Worm (Caenorhabditis elegans) whole organism, late embryonic: ENCODE measurements around the gene noca-1.
A peak's percentile ranks its signal among the peaks of the same experiment; 100 is the strongest.

Source experiments
- C08G9.2 ChIP-seq: sonication (generic microtip); optimal IDR thresholded peaks from 2 replicates; lab custom pipeline; 2016; ENCODE audit warnings: mild to moderate bottlenecking, missing genetic modification characterization, moderate library complexity, missing compliant biosample characterization
- Y22D7AL.16 ChIP-seq: sonication (generic microtip); optimal IDR thresholded peaks from 2 replicates; lab custom pipeline; 2016; ENCODE audit warnings: missing genetic modification characterization, missing compliant biosample characterization
- ceh-19 ChIP-seq: fragments of 200-800 bp; sonication (Bioruptor generic); optimal IDR thresholded peaks from 2 replicates; lab custom pipeline; 2018; ENCODE audit warnings: mild to moderate bottlenecking, missing genetic modification characterization, missing compliant biosample characterization
- ceh-2 ChIP-seq: sonication (generic microtip); optimal IDR thresholded peaks from 2 replicates; lab custom pipeline; 2016; ENCODE audit warnings: missing genotype, missing genetic modification characterization, missing compliant biosample characterization
- ceh-22 ChIP-seq: sonication (generic microtip); optimal IDR thresholded peaks from 2 replicates; lab custom pipeline; 2017; ENCODE audit warnings: missing biosample characterization, missing genetic modification characterization
- ceh-30 ChIP-seq: fragments of 150-350 bp; optimal IDR thresholded peaks from 2 replicates; lab custom pipeline; 2014; ENCODE audit warnings: missing biosample characterization, missing genetic modification characterization
- ceh-31 ChIP-seq: sonication (generic microtip); optimal IDR thresholded peaks from 2 replicates; lab custom pipeline; 2016; ENCODE audit warnings: missing genetic modification characterization, missing compliant biosample characterization
- ceh-45 ChIP-seq: fragments of 200-800 bp; sonication (Bioruptor generic); IDR thresholded peaks from 2 replicates; pipeline ENCODE4 v1.3.6; 2022; ENCODE audit warnings: missing genetic modification reagents, missing genetic modification characterization, missing compliant biosample characterization
- ceh-6 ChIP-seq: fragments of 200-800 bp; sonication (Bioruptor generic); optimal IDR thresholded peaks from 2 replicates; lab custom pipeline; 2018; ENCODE audit warnings: mild to moderate bottlenecking, missing genetic modification characterization, missing compliant biosample characterization
- ceh-9 ChIP-seq: sonication (generic microtip); optimal IDR thresholded peaks from 2 replicates; lab custom pipeline; 2016; ENCODE audit warnings: mild to moderate bottlenecking, missing genetic modification characterization, inconsistent platforms, missing compliant biosample characterization
- che-1 ChIP-seq: sonication (generic microtip); optimal IDR thresholded peaks from 2 replicates; lab custom pipeline; 2016; ENCODE audit warnings: mild to moderate bottlenecking, missing genetic modification characterization, missing compliant biosample characterization
- dmd-4 ChIP-seq: sonication (generic microtip); optimal IDR thresholded peaks from 2 replicates; lab custom pipeline; 2016; ENCODE audit warnings: borderline replicate concordance, missing genetic modification characterization, missing compliant biosample characterization
- dve-1 ChIP-seq: sonication (generic microtip); optimal IDR thresholded peaks from 2 replicates; lab custom pipeline; 2017; ENCODE audit warnings: antibody characterized with exemption, mild to moderate bottlenecking, missing genetic modification characterization, missing compliant biosample characterization
- elt-2 ChIP-seq: sonication (generic microtip); optimal IDR thresholded peaks from 2 replicates; lab custom pipeline; 2016; ENCODE audit warnings: missing genetic modification reagents, missing genetic modification characterization, missing compliant biosample characterization
- eyg-1 ChIP-seq: sonication (generic microtip); optimal IDR thresholded peaks from 2 replicates; lab custom pipeline; 2016; ENCODE audit warnings: missing genotype, missing genetic modification characterization, missing compliant biosample characterization
- fkh-10 ChIP-seq: fragments of 150-350 bp; optimal IDR thresholded peaks from 2 replicates; lab custom pipeline; 2014; ENCODE audit warnings: missing biosample characterization, missing genetic modification reagents, missing genetic modification characterization
- hlh-15 ChIP-seq: sonication (generic microtip); optimal IDR thresholded peaks from 2 replicates; lab custom pipeline; 2016; ENCODE audit warnings: missing genetic modification characterization, missing compliant biosample characterization
- hlh-6 ChIP-seq: sonication (generic microtip); optimal IDR thresholded peaks from 2 replicates; lab custom pipeline; 2016; ENCODE audit warnings: missing genotype, missing genetic modification characterization, missing compliant biosample characterization
- lim-6 ChIP-seq: sonication (generic microtip); optimal IDR thresholded peaks from 2 replicates; lab custom pipeline; 2016; ENCODE audit warnings: missing genetic modification characterization, missing compliant biosample characterization
- lin-11 ChIP-seq: fragments of 200-800 bp; sonication (Bioruptor generic); optimal IDR thresholded peaks from 2 replicates; lab custom pipeline; 2018; ENCODE audit warnings: mild to moderate bottlenecking, missing genetic modification characterization, missing compliant biosample characterization
- madf-2 ChIP-seq: sonication (generic microtip); optimal IDR thresholded peaks from 2 replicates; lab custom pipeline; 2017; ENCODE audit warnings: missing genetic modification characterization, missing compliant biosample characterization
- mec-3 ChIP-seq: sonication (generic microtip); optimal IDR thresholded peaks from 2 replicates; lab custom pipeline; 2016; ENCODE audit warnings: borderline replicate concordance, missing genetic modification characterization, missing compliant biosample characterization
- pag-3 ChIP-seq: sonication (generic microtip); optimal IDR thresholded peaks from 2 replicates; lab custom pipeline; 2016; ENCODE audit warnings: missing compliant biosample characterization, missing genetic modification characterization, borderline replicate concordance
- pax-1 ChIP-seq: fragments of 150-350 bp; optimal IDR thresholded peaks from 2 replicates; lab custom pipeline; 2014; ENCODE audit warnings: missing biosample characterization, missing genetic modification characterization
- ref-2 ChIP-seq: sonication (generic microtip); optimal IDR thresholded peaks from 2 replicates; lab custom pipeline; 2016; ENCODE audit warnings: missing genetic modification characterization, missing compliant biosample characterization
- tbx-7 ChIP-seq: sonication (generic microtip); optimal IDR thresholded peaks from 2 replicates; lab custom pipeline; 2016; ENCODE audit warnings: missing genotype, missing genetic modification characterization, missing compliant biosample characterization
- unc-3 ChIP-seq, 2 experiments: fragments of 200-800 bp in 1 of 2; sonication (Bioruptor generic) in 1 of 2; sonication (generic microtip) in 1 of 2; conservative IDR thresholded peaks in 1 of 2; optimal IDR thresholded peaks in 1 of 2; 2 replicates each; pipeline versions ENCODE4 v1.3.6 to Lab custom; 2016 to 2022; ENCODE audit warnings: missing compliant biosample characterization in 2 of 2, missing genetic modification characterization in 2 of 2, missing genetic modification reagents in 1 of 2
- unc-42 ChIP-seq: sonication (generic microtip); optimal IDR thresholded peaks from 2 replicates; lab custom pipeline; 2016; ENCODE audit warnings: missing genotype, missing genetic modification characterization, missing compliant biosample characterization
- unc-55 ChIP-seq: sonication (generic microtip); optimal IDR thresholded peaks from 2 replicates; lab custom pipeline; 2017; ENCODE audit warnings: missing biosample characterization, missing genetic modification reagents, missing genetic modification characterization
- unc-86 ChIP-seq: sonication (generic microtip); optimal IDR thresholded peaks from 2 replicates; lab custom pipeline; 2016; ENCODE audit warnings: missing genetic modification characterization, missing compliant biosample characterization
- ztf-16 ChIP-seq: sonication (generic microtip); optimal IDR thresholded peaks from 2 replicates; lab custom pipeline; 2017; ENCODE audit warnings: missing genetic modification characterization, missing compliant biosample characterization

The noca-1 gene

DNA sequence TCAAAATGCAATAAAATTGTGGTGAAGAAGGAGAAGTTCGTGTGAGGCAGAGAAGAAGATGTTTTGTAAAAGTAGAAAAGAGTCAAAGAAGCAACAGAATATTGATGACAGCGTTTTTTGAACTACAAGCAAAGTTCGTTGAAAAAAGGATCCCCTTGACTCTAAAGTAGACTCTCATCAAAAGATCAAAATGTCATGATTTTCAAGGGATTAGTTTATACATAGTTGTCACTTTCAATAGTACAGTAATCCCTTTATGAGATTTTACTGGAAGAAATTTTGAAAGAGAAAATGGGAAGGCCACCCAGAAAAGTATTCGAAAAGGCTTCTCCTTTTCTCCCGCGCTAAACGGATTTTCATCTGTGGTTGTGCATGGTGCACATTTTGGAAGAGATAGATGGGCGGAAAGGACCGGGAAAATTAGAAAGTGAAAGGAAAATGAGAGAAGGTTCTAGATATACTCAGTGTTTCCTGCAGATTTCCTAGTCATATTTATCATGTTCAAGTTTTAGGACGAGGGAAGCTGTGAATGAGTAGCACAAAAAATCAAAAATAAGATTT is 39.7 kb upstream of the noca-1 start:
- TF ChIP-seq mec-3 (tag; lab: Kevin White, UChicago) (no peak), unc-42 (tag; lab: Kevin White, UChicago) (peak; percentile 83)

DNA sequence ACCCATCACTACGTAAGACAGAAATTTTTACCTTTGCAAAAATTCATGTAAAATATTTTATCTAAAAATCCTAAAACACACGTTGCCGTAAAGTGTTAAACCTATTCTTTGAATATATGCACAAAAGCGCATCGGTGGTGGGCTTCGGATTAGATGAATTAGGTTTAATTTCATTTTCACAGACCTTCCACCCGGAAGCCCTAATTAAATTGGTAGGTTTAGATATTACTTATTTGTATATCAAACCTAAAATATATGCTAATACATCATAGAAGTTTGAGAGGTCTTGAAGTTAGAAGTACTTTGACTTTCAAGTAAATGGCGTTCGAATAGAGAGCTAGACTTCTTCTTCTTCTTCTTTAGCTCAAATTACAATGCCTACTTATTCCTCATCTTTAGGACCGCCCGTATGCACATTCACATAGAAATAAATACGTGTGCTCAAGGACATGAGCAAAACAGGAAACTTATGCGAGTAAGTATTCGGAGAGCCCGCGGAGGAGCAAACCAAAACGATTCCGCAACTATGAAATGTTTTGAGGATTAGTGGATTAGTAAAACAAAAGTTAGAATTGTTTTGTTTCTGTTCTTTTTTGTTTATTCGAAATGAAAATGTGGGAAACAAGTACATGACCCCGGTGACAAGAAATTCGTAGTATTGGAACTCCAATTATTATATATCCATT is 38.0 kb upstream of the noca-1 start:
- TF ChIP-seq ceh-6 (no peak), Y22D7AL.16 (tag; lab: Kevin White, UChicago) (no peak), madf-2 (tag; lab: Kevin White, UChicago) (no peak), lin-11 (no peak), ref-2 (tag; lab: Kevin White, UChicago) (no peak), unc-42 (tag; lab: Kevin White, UChicago) (peak; percentile 52), che-1 (tag; lab: Kevin White, UChicago) (no peak)

DNA sequence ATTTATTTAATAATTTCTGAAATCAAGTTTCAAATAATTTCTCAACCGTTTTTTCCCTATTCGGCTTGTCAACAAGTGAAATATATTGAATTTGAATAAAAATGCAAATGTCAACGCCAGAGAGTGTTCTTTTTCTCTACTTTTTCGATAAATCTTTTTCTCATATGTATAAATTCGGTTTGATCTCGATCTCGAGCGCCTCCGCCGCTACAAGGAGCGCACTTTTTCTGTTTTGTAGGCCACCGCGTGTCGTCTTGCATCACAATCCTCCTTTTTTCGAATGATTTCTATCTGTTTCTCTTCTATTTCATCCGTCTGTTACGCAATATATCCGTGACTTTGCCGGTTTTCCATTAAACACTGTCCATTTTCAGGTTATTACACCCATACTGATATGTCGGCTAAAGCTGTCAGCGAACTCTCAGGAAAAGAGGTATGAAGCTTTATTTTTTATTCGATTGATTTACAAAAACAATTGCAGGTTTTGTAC is 36.6 kb upstream of the noca-1 start, which contains the start of gene acly-2:
acly-2 (plus strand) TSS at position 375 of the 490 bp plus-strand sequence.
- TF ChIP-seq ztf-16 = no peak
- TF ChIP-seq fkh-10 (GFP tag; lab: Kevin White, UChicago) = no peak
- no peak for TF ChIP-seq ceh-22
- TF ChIP-seq tbx-7 (tag; lab: Kevin White, UChicago) = no peak
- TF ChIP-seq dve-1 (tag; lab: Kevin White, UChicago) = no peak
- TF ChIP-seq unc-3 (GFP tag; conservative IDR thresholded peaks at IDR 0.05; lab: Robert Waterston, UW) = no peak
- TF ChIP-seq unc-3 (tag; optimal IDR thresholded peaks at IDR 0.05; lab: Kevin White, UChicago) = no peak
- no peak for TF ChIP-seq elt-2 (tag; lab: Kevin White, UChicago)
- no peak for TF ChIP-seq C08G9.2
- TF ChIP-seq pax-1 (tag; lab: Kevin White, UChicago) = no peak
- TF ChIP-seq eyg-1 (tag; lab: Kevin White, UChicago) = no peak
- TF ChIP-seq madf-2 (tag; lab: Kevin White, UChicago) = no peak
- no peak for TF ChIP-seq dmd-4
- no peak for TF ChIP-seq ceh-31 (tag; lab: Kevin White, UChicago)

DNA sequence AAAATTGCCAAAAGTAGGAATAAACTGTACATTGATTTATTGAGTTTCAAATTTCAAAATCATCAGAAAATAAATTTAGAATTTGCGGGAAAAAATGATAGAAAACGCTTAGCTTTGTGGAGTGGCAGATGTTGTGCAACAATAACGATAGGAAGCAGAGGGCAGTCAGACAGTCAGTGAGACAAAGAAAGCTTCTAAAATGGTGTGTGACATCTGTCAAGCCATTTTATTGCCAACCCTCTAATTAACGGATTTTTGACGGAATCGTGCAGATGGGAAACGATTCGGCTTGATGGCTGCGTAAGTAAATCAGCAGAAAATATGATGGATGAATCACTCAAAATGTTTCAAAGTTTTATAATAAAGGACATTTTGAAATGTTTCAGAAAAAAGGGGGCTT is 32.6 kb upstream of the noca-1 start, which contains the start of gene max-1:
max-1 (minus strand) TSS at position 124 of the 400 bp plus-strand sequence.
- TF ChIP-seq ceh-31 (tag; lab: Kevin White, UChicago) (peak; percentile 12), unc-55 (GFP tag; lab: Kevin White, UChicago) (peak; percentile 25), ceh-2 (no peak)

DNA sequence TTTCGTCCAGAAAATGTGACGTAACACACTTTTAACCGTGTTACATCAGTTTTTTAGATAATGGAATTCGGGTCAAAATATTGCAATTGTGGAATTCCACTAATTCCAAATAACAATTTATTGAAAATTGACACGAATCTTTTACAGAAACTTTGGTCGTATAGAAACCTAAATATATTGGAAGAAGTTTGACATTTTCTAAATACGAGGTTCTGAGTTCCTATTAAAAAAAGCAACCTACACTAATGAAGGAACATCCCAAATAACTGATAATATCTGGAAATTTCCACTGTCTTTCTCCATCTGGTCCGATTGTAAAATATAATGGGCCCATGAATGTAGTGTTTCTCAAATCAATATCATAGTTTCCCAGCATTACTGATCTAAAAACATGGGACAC is 31.5 kb upstream of the noca-1 start:
- TF ChIP-seq hlh-15 (no peak), ceh-30 (no peak), pag-3 (no peak), ceh-19 (no peak), ztf-16 (no peak), madf-2 (tag; lab: Kevin White, UChicago) (no peak), ref-2 (tag; lab: Kevin White, UChicago) (no peak), elt-2 (tag; lab: Kevin White, UChicago) (no peak), hlh-6 (tag; lab: Kevin White, UChicago) (no peak), unc-86 (tag; lab: Kevin White, UChicago) (no peak), lim-6 (tag; lab: Kevin White, UChicago) (no peak), ceh-45 (GFP tag; lab: Robert Waterston, UW) (no peak), ceh-9 (tag; lab: Kevin White, UChicago) (no peak), ceh-2 (no peak)
